Fruit fly (Drosophila melanogaster): Measurements from ENCODE around the gene Hrb98DE.

Hrb98DE gene

DNA sequence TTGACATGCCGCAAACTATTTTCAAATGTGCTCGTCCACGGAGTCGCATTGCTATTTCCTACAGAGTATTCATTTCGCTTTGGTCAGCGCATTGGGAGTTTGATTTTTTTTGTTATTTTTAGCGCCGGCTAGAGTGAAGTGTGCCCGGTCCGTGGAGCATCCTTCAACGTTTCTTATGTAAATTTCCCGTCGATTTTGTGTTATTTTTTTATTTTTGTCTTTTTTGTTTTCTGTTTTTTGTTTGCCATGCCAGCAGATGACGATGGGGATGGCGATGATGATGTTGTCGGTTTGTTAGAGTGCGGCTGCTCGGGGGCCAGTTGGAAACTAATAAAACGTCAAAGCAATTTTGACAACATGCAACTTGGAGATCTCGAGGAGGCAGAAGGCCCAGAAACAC is 31.2 kb downstream of the Hrb98DE start:
- TF ChIP-seq HLH106 (tag; optimal IDR thresholded peaks at IDR 0.05) = no peak
- no peak for TF ChIP-seq Rel (GFP tag; optimal IDR thresholded peaks at IDR 0.05)
- no peak for TF ChIP-seq Rel (tag; optimal IDR thresholded peaks at IDR 0.05)
- no peak for TF ChIP-seq Hnf4 (GFP tag; optimal IDR thresholded peaks at IDR 0.05)
- TF ChIP-seq Hr78 (GFP tag; optimal IDR thresholded peaks at IDR 0.05) = no peak
- TF ChIP-seq OdsH (GFP tag; optimal IDR thresholded peaks at IDR 0.05) = no peak
- TF ChIP-seq Myc (optimal IDR thresholded peaks at IDR 0.05) = no peak
- no peak for TF ChIP-seq usp (GFP tag; optimal IDR thresholded peaks at IDR 0.05)
- TF ChIP-seq brk (GFP tag; optimal IDR thresholded peaks at IDR 0.05) = no peak
- no peak for TF ChIP-seq CrebA (GFP tag; optimal IDR thresholded peaks at IDR 0.05; ENCODE audit: borderline replicate concordance)
- no peak for TF ChIP-seq woc (GFP tag; optimal IDR thresholded peaks at IDR 0.05)
- TF ChIP-seq Sp1 (GFP tag; optimal IDR thresholded peaks at IDR 0.05) = no peak
- no peak for TF ChIP-seq sage (GFP tag; optimal IDR thresholded peaks at IDR 0.05)
- no peak for TF ChIP-seq jim (GFP tag; optimal IDR thresholded peaks at IDR 0.05)
- TF ChIP-seq foxo (GFP tag; optimal IDR thresholded peaks at IDR 0.05) = no peak
- no peak for TF ChIP-seq Dfd (GFP tag; optimal IDR thresholded peaks at IDR 0.05)
- no peak for TF ChIP-seq dl (GFP tag; optimal IDR thresholded peaks at IDR 0.05; ENCODE audit: insufficient read depth in 1 of 2, partially characterized antibody in 2 of 2)
- no peak for TF ChIP-seq CG32264 (GFP tag; optimal IDR thresholded peaks at IDR 0.05)
- TF ChIP-seq dmrt93B (GFP tag; optimal IDR thresholded peaks at IDR 0.05) = no peak
- no peak for TF ChIP-seq Abd-B (GFP tag; optimal IDR thresholded peaks at IDR 0.05)

DNA sequence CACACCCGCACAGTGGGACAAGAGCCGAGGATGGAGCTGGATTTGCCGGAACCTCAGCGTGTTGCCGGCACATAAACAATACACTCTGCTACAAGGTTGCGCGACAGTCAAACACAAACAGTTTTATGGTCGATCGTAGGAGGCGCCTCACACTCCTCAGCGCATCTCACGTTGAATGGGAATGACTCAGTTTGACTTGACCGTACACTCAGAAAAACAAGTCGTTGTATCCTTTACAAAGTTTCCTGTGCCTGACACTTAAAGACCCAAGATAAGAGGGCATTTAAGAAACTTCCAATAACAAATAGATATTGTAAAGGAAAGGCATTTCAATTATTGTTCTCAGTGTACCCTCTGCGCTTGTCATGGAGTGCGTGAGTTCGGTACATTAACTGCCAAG is 32.1 kb downstream of the Hrb98DE start:
- TF ChIP-seq Dif (GFP tag; optimal IDR thresholded peaks at IDR 0.05; ENCODE audit: partially characterized antibody) (no peak), Hnf4 (GFP tag; optimal IDR thresholded peaks at IDR 0.05) (peak; percentile 26), woc (GFP tag; optimal IDR thresholded peaks at IDR 0.05) (no peak), fru (GFP tag; optimal IDR thresholded peaks at IDR 0.05) (peak; percentile 52), ey (GFP tag; optimal IDR thresholded peaks at IDR 0.05) (peak; percentile 1), OdsH (GFP tag; optimal IDR thresholded peaks at IDR 0.05) (peak; percentile 16), foxo (GFP tag; optimal IDR thresholded peaks at IDR 0.05) (peak in 1 of 2 experiments; percentile 52), Hr83 (GFP tag; optimal IDR thresholded peaks at IDR 0.05; ENCODE audit: poor library complexity, severe bottlenecking) (no peak), psq (GFP tag; optimal IDR thresholded peaks at IDR 0.05) (peak; percentile 13), h (GFP tag; optimal IDR thresholded peaks at IDR 0.05) (peak; percentile 31), br (GFP tag; optimal IDR thresholded peaks at IDR 0.05) (peak; percentile 37)

DNA sequence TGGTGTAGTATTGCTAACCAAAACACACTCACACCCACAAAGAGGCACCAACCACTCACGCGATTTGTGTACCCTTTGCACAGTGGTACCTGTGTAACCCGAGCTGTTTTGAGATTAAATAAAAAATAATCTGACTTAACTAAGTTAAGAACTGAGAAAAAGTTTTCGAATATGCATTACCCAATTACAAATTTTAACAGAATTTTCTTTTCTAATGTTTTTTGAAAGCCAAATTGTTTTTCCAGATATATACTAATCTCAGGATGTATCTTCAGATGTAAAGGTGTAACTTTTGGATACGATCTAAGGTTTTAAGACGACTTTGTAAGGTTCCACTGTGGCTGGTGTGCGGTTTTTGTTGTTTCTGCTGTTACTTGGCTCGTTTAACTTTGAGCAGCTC is 34.1 kb downstream of the Hrb98DE start:
- peak; percentile 62 for TF ChIP-seq ey (GFP tag; optimal IDR thresholded peaks at IDR 0.05)
- TF ChIP-seq N (GFP tag; optimal IDR thresholded peaks at IDR 0.05) = no peak
- no peak for TF ChIP-seq CG9705 (GFP tag; optimal IDR thresholded peaks at IDR 0.05)
- TF ChIP-seq GATAd (GFP tag; optimal IDR thresholded peaks at IDR 0.05) = no peak
- no peak for TF ChIP-seq dl (GFP tag; optimal IDR thresholded peaks at IDR 0.05; ENCODE audit: insufficient read depth in 1 of 2, partially characterized antibody in 2 of 2)
- TF ChIP-seq HLH106 (tag; optimal IDR thresholded peaks at IDR 0.05) = peak; percentile 56
- TF ChIP-seq usp (GFP tag; optimal IDR thresholded peaks at IDR 0.05) = no peak
- TF ChIP-seq foxo (GFP tag; optimal IDR thresholded peaks at IDR 0.05) = peak in 1 of 2 experiments; percentile 62
- TF ChIP-seq sage (GFP tag; optimal IDR thresholded peaks at IDR 0.05) = no peak
- no peak for TF ChIP-seq Hr83 (GFP tag; optimal IDR thresholded peaks at IDR 0.05; ENCODE audit: poor library complexity, severe bottlenecking)
- TF ChIP-seq h (GFP tag; optimal IDR thresholded peaks at IDR 0.05) = peak; percentile 59
- TF ChIP-seq Hr78 (GFP tag; optimal IDR thresholded peaks at IDR 0.05) = no peak
- TF ChIP-seq brk (GFP tag; optimal IDR thresholded peaks at IDR 0.05) = no peak
- peak; percentile 19 for TF ChIP-seq dmrt93B (GFP tag; optimal IDR thresholded peaks at IDR 0.05)
- TF ChIP-seq CG32264 (GFP tag; optimal IDR thresholded peaks at IDR 0.05) = no peak
- TF ChIP-seq sv (GFP tag; optimal IDR thresholded peaks at IDR 0.05) = no peak
- no peak for TF ChIP-seq lola (GFP tag; optimal IDR thresholded peaks at IDR 0.05)
- TF ChIP-seq Hnf4 (GFP tag; optimal IDR thresholded peaks at IDR 0.05) = peak; percentile 45
- TF ChIP-seq pan (optimal IDR thresholded peaks at IDR 0.05) = no peak
- no peak for TF ChIP-seq dsf (GFP tag; optimal IDR thresholded peaks at IDR 0.05; ENCODE audit: borderline replicate concordance)
- TF ChIP-seq Sp1 (GFP tag; optimal IDR thresholded peaks at IDR 0.05) = peak; percentile 41
- TF ChIP-seq Vsx2 (GFP tag; optimal IDR thresholded peaks at IDR 0.05; ENCODE audit: partially characterized antibody) = no peak
- peak; percentile 69 for TF ChIP-seq fru (GFP tag; optimal IDR thresholded peaks at IDR 0.05)
- TF ChIP-seq tai (GFP tag; optimal IDR thresholded peaks at IDR 0.05) = peak; percentile 26
- TF ChIP-seq psq (GFP tag; optimal IDR thresholded peaks at IDR 0.05) = peak; percentile 0
- peak; percentile 4 for TF ChIP-seq Jra (GFP tag; optimal IDR thresholded peaks at IDR 0.05)
- TF ChIP-seq woc (GFP tag; optimal IDR thresholded peaks at IDR 0.05) = peak; percentile 36
- TF ChIP-seq Mio (GFP tag; optimal IDR thresholded peaks at IDR 0.05) = no peak
- no peak for TF ChIP-seq Rel (GFP tag; optimal IDR thresholded peaks at IDR 0.05)
- no peak for TF ChIP-seq Rel (tag; optimal IDR thresholded peaks at IDR 0.05)
- TF ChIP-seq Myc (optimal IDR thresholded peaks at IDR 0.05) = no peak
- no peak for TF ChIP-seq Abd-B (GFP tag; optimal IDR thresholded peaks at IDR 0.05)
- TF ChIP-seq Dif (GFP tag; optimal IDR thresholded peaks at IDR 0.05; ENCODE audit: partially characterized antibody) = no peak
- no peak for TF ChIP-seq jim (GFP tag; optimal IDR thresholded peaks at IDR 0.05)
- TF ChIP-seq Dfd (GFP tag; optimal IDR thresholded peaks at IDR 0.05) = no peak
- TF ChIP-seq CrebA (GFP tag; optimal IDR thresholded peaks at IDR 0.05; ENCODE audit: borderline replicate concordance) = no peak
- TF ChIP-seq rgr (GFP tag; optimal IDR thresholded peaks at IDR 0.05) = peak; percentile 54
- TF ChIP-seq br (GFP tag; optimal IDR thresholded peaks at IDR 0.05) = peak; percentile 66
- peak; percentile 53 for TF ChIP-seq OdsH (GFP tag; optimal IDR thresholded peaks at IDR 0.05)

All from whole organism, wandering third instar larva.